Fruit fly (Drosophila melanogaster) whole organism, adult: Measurements from ENCODE around the gene mxc.
A peak's percentile ranks its signal among the peaks of the same experiment; 100 is the strongest.

ENCODE experiments used
- CG11617 ChIP-seq: fragments of 200-800 bp; sonication (Bioruptor generic); optimal IDR thresholded peaks from 2 replicates; lab custom pipeline; 2017; ENCODE audit warnings: mild to moderate bottlenecking, missing biosample characterization, missing genetic modification reagents, missing genetic modification characterization
- CG12768 ChIP-seq: fragments of 200-800 bp; sonication (Bioruptor generic); optimal IDR thresholded peaks from 2 replicates; lab custom pipeline; 2017; ENCODE audit warnings: missing biosample characterization, missing genetic modification characterization, mild to moderate bottlenecking, moderate library complexity, missing genetic modification reagents
- CG14711 ChIP-seq: fragments of 200-800 bp; sonication (Bioruptor generic); optimal IDR thresholded peaks from 2 replicates; lab custom pipeline; 2018; ENCODE audit warnings: missing biosample characterization, mild to moderate bottlenecking, missing genetic modification characterization, moderate library complexity
- CG1620 ChIP-seq: fragments of 200-800 bp; sonication (Bioruptor generic); optimal IDR thresholded peaks from 2 replicates; lab custom pipeline; 2016; ENCODE audit warnings: missing biosample characterization, missing genetic modification characterization
- CG33017 ChIP-seq: fragments of 200-800 bp; sonication (Bioruptor generic); optimal IDR thresholded peaks from 2 replicates; lab custom pipeline; 2018; ENCODE audit warnings: missing biosample characterization, mild to moderate bottlenecking, missing genetic modification characterization, moderate library complexity
- CG5204 ChIP-seq: fragments of 200-800 bp; sonication (Bioruptor generic); optimal IDR thresholded peaks from 2 replicates; lab custom pipeline; 2016; ENCODE audit warnings: missing biosample characterization, missing genetic modification characterization
- CG7045 ChIP-seq: fragments of 200-800 bp; sonication (Bioruptor generic); optimal IDR thresholded peaks from 2 replicates; lab custom pipeline; 2017; ENCODE audit warnings: missing biosample characterization, mild to moderate bottlenecking, missing genetic modification characterization
- CG7101 ChIP-seq: fragments of 200-800 bp; sonication (Bioruptor generic); optimal IDR thresholded peaks from 2 replicates; lab custom pipeline; 2018; ENCODE audit warnings: missing biosample characterization, mild to moderate bottlenecking, missing genetic modification characterization, moderate library complexity
- Clk ChIP-seq: fragments of 200-800 bp; sonication (Bioruptor generic); optimal IDR thresholded peaks from 2 replicates; lab custom pipeline; 2017; ENCODE audit warnings: missing biosample characterization, missing genetic modification characterization
- Crg-1 ChIP-seq: fragments of 200-800 bp; sonication (Bioruptor generic); optimal IDR thresholded peaks from 2 replicates; lab custom pipeline; 2016; ENCODE audit warnings: missing biosample characterization, missing genetic modification characterization
- Hr96 ChIP-seq: fragments of 200-800 bp; sonication (Bioruptor generic); optimal IDR thresholded peaks from 2 replicates; lab custom pipeline; 2016; ENCODE audit warnings: missing biosample characterization, missing genetic modification characterization
- Mnt ChIP-seq: fragments of 200-800 bp; sonication (Bioruptor generic); optimal IDR thresholded peaks from 2 replicates; lab custom pipeline; 2016; ENCODE audit warnings: missing biosample characterization, mild to moderate bottlenecking, missing genetic modification characterization
- bab1 ChIP-seq: fragments of 200-800 bp; sonication (Bioruptor generic); optimal IDR thresholded peaks from 3 replicates; lab custom pipeline; 2019; ENCODE audit warnings: missing biosample characterization, mild to moderate bottlenecking, missing genetic modification characterization, moderate library complexity
- cic ChIP-seq: fragments of 200-800 bp; sonication (Bioruptor generic); optimal IDR thresholded peaks from 2 replicates; lab custom pipeline; 2017; ENCODE audit warnings: missing biosample characterization, mild to moderate bottlenecking, missing genetic modification characterization, moderate library complexity
- cnc ChIP-seq, 2 experiments: fragments of >200 bp; optimal IDR thresholded peaks; 2 replicates each; lab custom pipeline; 2017
- kay ChIP-seq: fragments of 200-800 bp; sonication (Bioruptor generic); peaks from one replicate; lab custom pipeline; 2016; ENCODE audit warnings: missing biosample characterization, missing genetic modification characterization, borderline replicate concordance
- ovo ChIP-seq: fragments of 200-800 bp; sonication (Bioruptor generic); optimal IDR thresholded peaks from 2 replicates; lab custom pipeline; 2016; ENCODE audit warnings: missing biosample characterization, missing genetic modification characterization
- pad ChIP-seq: fragments of 200-800 bp; sonication (Bioruptor generic); optimal IDR thresholded peaks from 3 replicates; lab custom pipeline; 2017; ENCODE audit warnings: missing biosample characterization, missing genetic modification characterization, mild to moderate bottlenecking, moderate library complexity, missing genetic modification reagents
- tj ChIP-seq: fragments of 200-800 bp; sonication (Bioruptor generic); optimal IDR thresholded peaks from 3 replicates; lab custom pipeline; 2017; ENCODE audit warnings: missing biosample characterization, mild to moderate bottlenecking, missing genetic modification characterization, moderate library complexity
- toe ChIP-seq: fragments of 200-800 bp; sonication (Bioruptor generic); optimal IDR thresholded peaks from 2 replicates; lab custom pipeline; 2016; ENCODE audit warnings: missing biosample characterization, missing genetic modification characterization

The mxc gene

dm6 chrX:9272830-9273507 is 29.7 kb upstream of the mxc start, which contains the start of the genes Cfp1 and Aladin:
Cfp1 (minus strand) TSS chrX:9272960.
Aladin (plus strand) TSS chrX:9273413.
- TF ChIP-seq Crg-1 (GFP tag; lab: Kevin White, UChicago), result no peak
- TF ChIP-seq CG33017, result no peak
- no peak for TF ChIP-seq Hr96 (GFP tag; lab: Kevin White, UChicago)
- no peak for TF ChIP-seq CG14711 (tag; lab: Kevin White, UChicago)
- TF ChIP-seq CG11617 (GFP tag; lab: Kevin White, UChicago), result no peak
- no peak for TF ChIP-seq cic (GFP tag; lab: Kevin White, UChicago)
- TF ChIP-seq cnc (optimal IDR thresholded peaks at IDR 0.05; lab: Kevin White, UChicago), result no peak
- no peak for TF ChIP-seq CG12768
- no peak for TF ChIP-seq tj (GFP tag; lab: Kevin White, UChicago)
- no peak for TF ChIP-seq CG1620 (GFP tag; lab: Kevin White, UChicago)
- no peak for TF ChIP-seq CG7101
- TF ChIP-seq CG7045 (GFP tag; lab: Kevin White, UChicago), result no peak
- TF ChIP-seq bab1 (GFP tag; lab: Kevin White, UChicago), result no peak
- TF ChIP-seq ovo, result no peak
- TF ChIP-seq pad (GFP tag; lab: Kevin White, UChicago), result no peak
- no peak for TF ChIP-seq toe
- no peak for TF ChIP-seq kay

dm6 chrX:9269825-9270224 is 26.6 kb upstream of the mxc start, which contains the start of gene CG17440:
CG17440 (minus strand) TSS chrX:9269925.
- TF ChIP-seq CG7101 (no peak), pad (GFP tag; lab: Kevin White, UChicago) (no peak), ovo (no peak), CG1620 (GFP tag; lab: Kevin White, UChicago) (no peak), CG12768 (no peak), CG11617 (GFP tag; lab: Kevin White, UChicago) (no peak), cnc (optimal IDR thresholded peaks at IDR 0.05; lab: Kevin White, UChicago) (no peak), Crg-1 (GFP tag; lab: Kevin White, UChicago) (no peak), Hr96 (GFP tag; lab: Kevin White, UChicago) (no peak), toe (no peak), tj (GFP tag; lab: Kevin White, UChicago) (no peak), kay (no peak), cic (GFP tag; lab: Kevin White, UChicago) (no peak), CG5204 (GFP tag; lab: Kevin White, UChicago) (no peak), CG33017 (no peak), Clk (GFP tag; lab: Kevin White, UChicago) (no peak), bab1 (GFP tag; lab: Kevin White, UChicago) (no peak), CG7045 (GFP tag; lab: Kevin White, UChicago) (no peak), CG14711 (tag; lab: Kevin White, UChicago) (no peak)

dm6 chrX:9267598-9267997 is 24.3 kb upstream of the mxc start, which contains the start of gene Erk7:
Erk7 (minus strand) TSS chrX:9267698.
- TF ChIP-seq bab1 (GFP tag; lab: Kevin White, UChicago), result no peak
- no peak for TF ChIP-seq Clk (GFP tag; lab: Kevin White, UChicago)
- no peak for TF ChIP-seq CG1620 (GFP tag; lab: Kevin White, UChicago)
- TF ChIP-seq CG14711 (tag; lab: Kevin White, UChicago), result no peak
- TF ChIP-seq Crg-1 (GFP tag; lab: Kevin White, UChicago), result no peak

DNA sequence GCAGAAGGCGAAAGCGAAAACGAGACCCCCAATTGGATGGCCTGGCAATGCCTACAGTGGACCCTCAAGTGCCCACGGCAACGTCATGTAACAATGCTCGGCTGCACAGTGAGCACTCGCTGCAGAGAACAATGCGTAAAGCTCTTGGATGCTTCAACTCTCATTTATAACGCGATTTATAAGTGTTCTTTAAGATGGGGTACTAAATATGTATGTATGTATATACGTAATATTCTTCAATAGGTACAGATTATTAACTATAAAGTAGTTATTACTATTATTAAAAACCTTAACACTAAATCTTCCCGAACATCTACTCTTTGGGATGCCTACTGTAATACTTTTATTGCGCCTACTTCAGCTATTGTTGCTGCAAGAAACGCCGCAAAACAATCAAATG is 22.8 kb upstream of the mxc start:
- no peak for TF ChIP-seq kay
- no peak for TF ChIP-seq tj (GFP tag; lab: Kevin White, UChicago)
- no peak for TF ChIP-seq cnc (optimal IDR thresholded peaks at IDR 0.05; lab: Kevin White, UChicago)
- no peak for TF ChIP-seq CG33017
- no peak for TF ChIP-seq bab1 (GFP tag; lab: Kevin White, UChicago)
- no peak for TF ChIP-seq Clk (GFP tag; lab: Kevin White, UChicago)

- peak; percentile 4 for TF ChIP-seq CG11617 (GFP tag; lab: Kevin White, UChicago)
- no peak for TF ChIP-seq CG12768
- TF ChIP-seq CG14711 (tag; lab: Kevin White, UChicago), result peak; percentile 20
- TF ChIP-seq Mnt, result peak; percentile 19
- TF ChIP-seq bab1 (GFP tag; lab: Kevin White, UChicago), result no peak
- peak; percentile 7 for TF ChIP-seq tj (GFP tag; lab: Kevin White, UChicago)
These were observed 12.8 kb upstream of the mxc start, which contains the start of gene ric8a for dm6 chrX:9255964-9256520. ric8a (plus strand) TSS chrX:9256168.

DNA sequence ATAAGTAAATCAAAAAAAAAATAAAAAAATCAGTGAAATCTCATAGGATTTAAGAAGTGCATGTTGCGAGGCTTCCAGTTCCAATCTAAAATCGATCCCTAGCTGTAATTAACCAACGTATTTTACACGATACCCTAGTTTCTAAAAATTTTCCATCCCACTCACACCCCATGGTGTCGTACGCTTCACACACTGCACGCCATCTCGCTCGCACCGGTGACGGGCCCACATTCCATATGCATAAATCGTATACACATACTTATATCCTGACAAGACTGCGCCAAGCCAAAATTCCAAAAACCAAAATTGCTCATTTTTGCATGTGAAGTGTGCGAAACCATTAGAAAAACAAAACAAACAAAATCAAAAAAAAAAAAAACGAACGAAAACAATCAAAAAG is 11.8 kb upstream of the mxc start:
- TF ChIP-seq Crg-1 (GFP tag; lab: Kevin White, UChicago) (no peak), CG12768 (no peak), CG33017 (no peak), Hr96 (GFP tag; lab: Kevin White, UChicago) (no peak), CG5204 (GFP tag; lab: Kevin White, UChicago) (no peak), cic (GFP tag; lab: Kevin White, UChicago) (no peak), toe (no peak), ovo (no peak), tj (GFP tag; lab: Kevin White, UChicago) (no peak), bab1 (GFP tag; lab: Kevin White, UChicago) (no peak), CG1620 (GFP tag; lab: Kevin White, UChicago) (no peak), pad (GFP tag; lab: Kevin White, UChicago) (no peak)
